Worm (Caenorhabditis elegans): ENCODE results near the gene egas-4.

- no peak for TF ChIP-seq T23F11.4 (GFP tag; optimal IDR thresholded peaks at IDR 0.05)
- TF ChIP-seq sox-2 (GFP tag; IDR thresholded peaks at IDR 0.05), result no peak
- TF ChIP-seq ttx-3 (tag; optimal IDR thresholded peaks at IDR 0.05), result no peak
- no peak for TF ChIP-seq Y22D7AL.16 (tag; optimal IDR thresholded peaks at IDR 0.05)
- TF ChIP-seq elt-2 (tag; optimal IDR thresholded peaks at IDR 0.05), result no peak
These were observed 8.3 kb upstream of the egas-4 start for ce11 chrIV:7505866-7506488.

Data from whole organism, late embryonic.